Fruit fly (Drosophila melanogaster): Measurements from ENCODE around the gene CG12104.

- no peak for TF ChIP-seq Rfx (GFP tag; IDR thresholded peaks at IDR 0.05)
- no peak for TF ChIP-seq GATAe (GFP tag; conservative IDR thresholded peaks at IDR 0.05)
- no peak for TF ChIP-seq sima (GFP tag; optimal IDR thresholded peaks at IDR 0.05)
These were observed 33.1 kb downstream of the CG12104 start, which contains the start of gene Tmep for dm6 chr3L:1569162-1569965.
